Fruit fly (Drosophila melanogaster) whole organism, adult: ENCODE measurements around the gene CG43740.
A peak's percentile ranks its signal among the peaks of the same experiment; 100 is the strongest.

Experiments used
- CG11617 ChIP-seq: fragments of 200-800 bp; sonication (Bioruptor generic); optimal IDR thresholded peaks from 2 replicates; lab custom pipeline; 2017; ENCODE audit warnings: mild to moderate bottlenecking, missing biosample characterization, missing genetic modification reagents, missing genetic modification characterization
- CG1620 ChIP-seq: fragments of 200-800 bp; sonication (Bioruptor generic); optimal IDR thresholded peaks from 2 replicates; lab custom pipeline; 2016; ENCODE audit warnings: missing biosample characterization, missing genetic modification characterization
- CG33017 ChIP-seq: fragments of 200-800 bp; sonication (Bioruptor generic); optimal IDR thresholded peaks from 2 replicates; lab custom pipeline; 2018; ENCODE audit warnings: missing biosample characterization, mild to moderate bottlenecking, missing genetic modification characterization, moderate library complexity
- CG5204 ChIP-seq: fragments of 200-800 bp; sonication (Bioruptor generic); optimal IDR thresholded peaks from 2 replicates; lab custom pipeline; 2016; ENCODE audit warnings: missing biosample characterization, missing genetic modification characterization
- CG7101 ChIP-seq: fragments of 200-800 bp; sonication (Bioruptor generic); optimal IDR thresholded peaks from 2 replicates; lab custom pipeline; 2018; ENCODE audit warnings: missing biosample characterization, mild to moderate bottlenecking, missing genetic modification characterization, moderate library complexity
- Clk ChIP-seq: fragments of 200-800 bp; sonication (Bioruptor generic); optimal IDR thresholded peaks from 2 replicates; lab custom pipeline; 2017; ENCODE audit warnings: missing biosample characterization, missing genetic modification characterization
- Crg-1 ChIP-seq: fragments of 200-800 bp; sonication (Bioruptor generic); optimal IDR thresholded peaks from 2 replicates; lab custom pipeline; 2016; ENCODE audit warnings: missing biosample characterization, missing genetic modification characterization
- Hr96 ChIP-seq: fragments of 200-800 bp; sonication (Bioruptor generic); optimal IDR thresholded peaks from 2 replicates; lab custom pipeline; 2016; ENCODE audit warnings: missing biosample characterization, missing genetic modification characterization
- Mnt ChIP-seq: fragments of 200-800 bp; sonication (Bioruptor generic); optimal IDR thresholded peaks from 2 replicates; lab custom pipeline; 2016; ENCODE audit warnings: missing biosample characterization, mild to moderate bottlenecking, missing genetic modification characterization
- cic ChIP-seq: fragments of 200-800 bp; sonication (Bioruptor generic); optimal IDR thresholded peaks from 2 replicates; lab custom pipeline; 2017; ENCODE audit warnings: missing biosample characterization, mild to moderate bottlenecking, missing genetic modification characterization, moderate library complexity
- cnc ChIP-seq, 2 experiments: fragments of >200 bp; optimal IDR thresholded peaks; 2 replicates each; lab custom pipeline; 2017
- kay ChIP-seq: fragments of 200-800 bp; sonication (Bioruptor generic); peaks from one replicate; lab custom pipeline; 2016; ENCODE audit warnings: missing biosample characterization, missing genetic modification characterization, borderline replicate concordance
- ovo ChIP-seq: fragments of 200-800 bp; sonication (Bioruptor generic); optimal IDR thresholded peaks from 2 replicates; lab custom pipeline; 2016; ENCODE audit warnings: missing biosample characterization, missing genetic modification characterization
- toe ChIP-seq: fragments of 200-800 bp; sonication (Bioruptor generic); optimal IDR thresholded peaks from 2 replicates; lab custom pipeline; 2016; ENCODE audit warnings: missing biosample characterization, missing genetic modification characterization

DNA sequence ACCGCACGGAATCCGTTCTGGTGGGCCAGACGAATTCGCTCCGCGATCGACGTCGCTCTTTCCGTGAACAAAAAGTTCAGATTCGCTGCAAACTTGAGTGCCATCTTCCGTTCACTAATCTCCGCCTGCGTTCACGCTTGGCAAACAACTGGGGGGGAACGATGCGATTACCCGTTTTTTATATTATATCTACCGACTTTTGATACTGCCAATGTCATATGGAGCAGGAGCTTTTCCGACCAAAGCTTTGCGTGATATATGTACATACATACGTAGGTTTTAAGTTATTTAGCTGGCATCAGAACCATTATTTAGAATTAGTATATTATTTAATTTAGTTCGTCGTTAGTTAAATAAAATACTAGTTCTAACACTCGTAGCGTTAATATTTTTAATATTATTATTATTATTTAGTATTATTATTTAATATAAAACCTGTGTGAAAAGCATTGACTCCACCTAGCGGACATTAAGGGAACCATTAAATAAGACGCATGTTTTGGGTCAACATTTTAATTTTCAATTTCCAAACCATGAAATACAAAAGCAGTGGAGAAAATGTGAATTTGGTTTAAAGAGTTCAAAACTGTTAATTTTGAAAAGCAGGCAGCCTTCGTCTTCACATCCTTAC, 3.7 kb upstream of the CG43740 start, which contains the start of gene Gip:
- peak; percentile 50 for TF ChIP-seq cic (GFP tag; lab: Kevin White, UChicago)
- no peak for TF ChIP-seq Hr96
- TF ChIP-seq kay (GFP tag; lab: Kevin White, UChicago), result peak; percentile 81
- peak; percentile 71 for TF ChIP-seq ovo (GFP tag; lab: Kevin White, UChicago)
- TF ChIP-seq cnc (optimal IDR thresholded peaks at IDR 0.05; lab: Kevin White, UChicago), result no peak
- peak; percentile 71 for TF ChIP-seq CG7101 (tag; lab: Kevin White, UChicago)
- no peak for TF ChIP-seq toe (GFP tag; lab: Kevin White, UChicago)
- TF ChIP-seq CG33017, result peak; percentile 49
- TF ChIP-seq Mnt (GFP tag; lab: Kevin White, UChicago), result peak; percentile 83
- TF ChIP-seq CG11617 (GFP tag; lab: Kevin White, UChicago), result peak; percentile 62
- TF ChIP-seq Clk, result no peak
- TF ChIP-seq CG5204 (GFP tag; lab: Kevin White, UChicago), result no peak
- TF ChIP-seq Crg-1, result peak; percentile 38
- TF ChIP-seq CG1620 (GFP tag; lab: Kevin White, UChicago), result peak; percentile 10
